Fruit fly (Drosophila melanogaster): Measurements from ENCODE around the gene CG13950.

Gene CG13950

DNA sequence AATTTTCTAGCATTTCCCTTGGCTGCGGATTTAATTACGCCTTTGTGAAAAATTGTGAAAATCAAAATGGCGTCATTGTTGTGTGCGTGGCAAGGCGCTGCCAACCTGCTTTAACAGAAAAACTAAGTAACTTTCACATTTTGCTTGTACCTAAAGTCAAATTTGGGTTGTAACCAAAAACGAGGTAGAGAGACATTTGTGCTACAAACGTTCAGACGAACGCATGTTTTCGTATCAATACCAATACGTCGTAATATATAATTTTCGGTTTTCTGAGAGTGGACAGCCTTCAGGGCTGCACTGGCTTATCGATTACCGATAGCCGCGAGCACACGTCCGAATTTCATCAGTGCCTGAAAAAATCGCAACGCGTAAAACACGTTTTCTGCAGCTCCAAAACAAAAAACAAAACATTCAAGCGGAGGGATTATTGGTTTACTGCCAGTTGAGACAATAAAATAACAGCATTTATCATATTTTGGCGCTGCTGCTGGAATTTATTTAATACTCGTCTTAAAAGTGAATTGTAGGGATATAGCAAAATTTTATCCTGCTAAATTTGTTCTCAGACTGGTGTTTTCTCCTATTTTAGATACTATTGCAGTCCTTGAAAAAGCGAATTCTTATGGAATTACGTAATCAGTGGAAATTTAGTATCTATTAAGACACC is 10.9 kb downstream of the CG13950 start (continued):
- TF ChIP-seq gem (tag; optimal IDR thresholded peaks at IDR 0.05), result peak; percentile 74
- TF ChIP-seq Kr (GFP tag; optimal IDR thresholded peaks at IDR 0.05), result no peak
- TF ChIP-seq CG14965 (GFP tag; optimal IDR thresholded peaks at IDR 0.05; ENCODE audit: borderline replicate concordance), result no peak
- TF ChIP-seq CG7372 (GFP tag; IDR thresholded peaks at IDR 0.05), result no peak
- TF ChIP-seq nmo (GFP tag; optimal IDR thresholded peaks at IDR 0.05), result peak; percentile 68
- TF ChIP-seq CG6813 (GFP tag; optimal IDR thresholded peaks at IDR 0.05), result peak; percentile 61
- peak; percentile 41 for TF ChIP-seq Myb (GFP tag; optimal IDR thresholded peaks at IDR 0.05)
- peak; percentile 77 for TF ChIP-seq her (GFP tag; optimal IDR thresholded peaks at IDR 0.05)
- peak; percentile 50 for TF ChIP-seq Hmr (GFP tag; optimal IDR thresholded peaks at IDR 0.05)
- peak; percentile 59 for TF ChIP-seq org-1 (GFP tag; optimal IDR thresholded peaks at IDR 0.05)
- TF ChIP-seq dpn (GFP tag; optimal IDR thresholded peaks at IDR 0.05), result peak; percentile 75 to 82
- peak; percentile 57 for TF ChIP-seq CG33213 (GFP tag; optimal IDR thresholded peaks at IDR 0.05)
- TF ChIP-seq CG16863 (GFP tag; optimal IDR thresholded peaks at IDR 0.05), result peak; percentile 69
- no peak for TF ChIP-seq yki (optimal IDR thresholded peaks at IDR 0.05)
- TF ChIP-seq CG12155 (GFP tag; optimal IDR thresholded peaks at IDR 0.05), result peak; percentile 56
- peak; percentile 48 for TF ChIP-seq vfl (GFP tag; optimal IDR thresholded peaks at IDR 0.05)
- TF ChIP-seq z (GFP tag; IDR thresholded peaks at IDR 0.05), result no peak
- TF ChIP-seq NC2α (GFP tag; optimal IDR thresholded peaks at IDR 0.05), result no peak
- TF ChIP-seq Max (GFP tag; optimal IDR thresholded peaks at IDR 0.05), result peak; percentile 75
- peak; percentile 71 for TF ChIP-seq ken (GFP tag; IDR thresholded peaks at IDR 0.05)
- peak; percentile 46 for TF ChIP-seq ap (GFP tag; IDR thresholded peaks at IDR 0.05)
- peak; percentile 59 for TF ChIP-seq tin (GFP tag; optimal IDR thresholded peaks at IDR 0.05)
- TF ChIP-seq CG9609 (GFP tag; optimal IDR thresholded peaks at IDR 0.05), result peak; percentile 59
- peak; percentile 15 for TF ChIP-seq CG15073 (GFP tag; optimal IDR thresholded peaks at IDR 0.05)
- TF ChIP-seq stwl (tag; optimal IDR thresholded peaks at IDR 0.05), result peak; percentile 26
- peak; percentile 80 for TF ChIP-seq vvl (GFP tag; IDR thresholded peaks at IDR 0.05)
- TF ChIP-seq CG4404 (GFP tag; IDR thresholded peaks at IDR 0.05), result peak; percentile 46; the same call in 1 of the 2 replicates
- no peak for TF ChIP-seq pita (GFP tag; optimal IDR thresholded peaks at IDR 0.05)
- TF ChIP-seq CG8765 (GFP tag; IDR thresholded peaks at IDR 0.05), result peak; percentile 51; the same call in 1 of the 2 replicates
- peak; percentile 71 for TF ChIP-seq Atf-2 (GFP tag; optimal IDR thresholded peaks at IDR 0.05)
- peak; percentile 24; the same call in 1 of the 2 replicates for TF ChIP-seq klu (GFP tag; IDR thresholded peaks at IDR 0.05)
- TF ChIP-seq tna (GFP tag; IDR thresholded peaks at IDR 0.05; ENCODE audit: partially characterized antibody), result no peak
- no peak for TF ChIP-seq sc (optimal IDR thresholded peaks at IDR 0.05)
- TF ChIP-seq sc (GFP tag; optimal IDR thresholded peaks at IDR 0.05), result peak; percentile 47
- peak; percentile 28 for TF ChIP-seq CG30431 (GFP tag; optimal IDR thresholded peaks at IDR 0.05)
- TF ChIP-seq Dip2 (GFP tag; IDR thresholded peaks at IDR 0.05), result no peak
- TF ChIP-seq CG8388 (GFP tag; optimal IDR thresholded peaks at IDR 0.05), result peak; percentile 35
- no peak for TF ChIP-seq pros (GFP tag; optimal IDR thresholded peaks at IDR 0.05)
- TF ChIP-seq HmgZ (tag; optimal IDR thresholded peaks at IDR 0.05), result peak; percentile 65
- peak; percentile 27 for TF ChIP-seq CG4854 (GFP tag; optimal IDR thresholded peaks at IDR 0.05)
- peak; percentile 4 for TF ChIP-seq exex (tag; optimal IDR thresholded peaks at IDR 0.05)
- no peak for TF ChIP-seq gt (GFP tag; IDR thresholded peaks at IDR 0.05)
- TF ChIP-seq Nf-YA (GFP tag; IDR thresholded peaks at IDR 0.05), result no peak
- no peak for TF ChIP-seq Dp (GFP tag; optimal IDR thresholded peaks at IDR 0.05)
- peak; percentile 66; the same call in 2 of the 3 replicates for TF ChIP-seq tgo (GFP tag; IDR thresholded peaks at IDR 0.05)
- peak; percentile 40 for TF ChIP-seq psq (GFP tag; optimal IDR thresholded peaks at IDR 0.05)
- TF ChIP-seq peb (GFP tag; IDR thresholded peaks at IDR 0.05), result 0 out of 2 replicates have a peak, but pooled peaks have one; percentile 10
- peak; percentile 60 to 71 for TF ChIP-seq chif (GFP tag; optimal IDR thresholded peaks at IDR 0.05)
- no peak for TF ChIP-seq CG6854 (GFP tag; optimal IDR thresholded peaks at IDR 0.05)
- TF ChIP-seq ttk (GFP tag; IDR thresholded peaks at IDR 0.05), result peak; percentile 36; the same call in 1 of the 2 replicates
- TF ChIP-seq CG12391 (tag; optimal IDR thresholded peaks at IDR 0.05), result peak; percentile 59

Measured in whole organism, embryonic.